Worm (Caenorhabditis elegans) whole organism, mixed stage, embryonic: ENCODE data around the gene cct-8.
"Not testable (repeated sequence)": the region's sequence is repeated elsewhere in the genome, so short reads cannot be mapped to it uniquely, and the experiment has no call there.

ENCODE experiments used
- bed-3 ChIP-seq: fragments of 200-800 bp; sonication (Bioruptor generic); optimal IDR thresholded peaks from 3 replicates; lab custom pipeline; 2018; ENCODE audit warnings: mild to moderate bottlenecking, missing genetic modification characterization, moderate library complexity, missing compliant biosample characterization
- blmp-1 ChIP-seq: fragments of 150-350 bp; optimal IDR thresholded peaks from 2 replicates; lab custom pipeline; 2014; ENCODE audit warnings: missing biosample characterization, missing genetic modification characterization
- ceh-39 ChIP-seq: fragments of 150-350 bp; optimal IDR thresholded peaks from 2 replicates; lab custom pipeline; 2014; ENCODE audit warnings: missing biosample characterization, missing genetic modification characterization
- ceh-43 ChIP-seq: fragments of 200-800 bp; sonication (Bioruptor generic); optimal IDR thresholded peaks from 2 replicates; lab custom pipeline; 2018; ENCODE audit warnings: mild to moderate bottlenecking, missing genetic modification characterization, moderate library complexity, missing compliant biosample characterization
- ceh-83 ChIP-seq: fragments of 200-800 bp; sonication (Bioruptor generic); optimal IDR thresholded peaks from 2 replicates; lab custom pipeline; 2018; ENCODE audit warnings: mild to moderate bottlenecking, missing genetic modification characterization, missing compliant biosample characterization
- ces-1 ChIP-seq: fragments of 150-350 bp; optimal IDR thresholded peaks from 2 replicates; lab custom pipeline; 2014; ENCODE audit warnings: missing biosample characterization, missing genetic modification reagents, missing genetic modification characterization
- cnd-1 ChIP-seq: fragments of 200-800 bp; sonication (Bioruptor generic); optimal IDR thresholded peaks from 2 replicates; lab custom pipeline; 2018; ENCODE audit warnings: mild to moderate bottlenecking, missing genetic modification characterization, missing compliant biosample characterization
- drap-1 ChIP-seq: fragments of 200-800 bp; sonication (Bioruptor generic); optimal IDR thresholded peaks from 3 replicates; lab custom pipeline; 2018; ENCODE audit warnings: mild to moderate bottlenecking, missing genetic modification characterization, missing compliant biosample characterization
- elt-1 ChIP-seq: sonication (generic microtip); optimal IDR thresholded peaks from 2 replicates; lab custom pipeline; 2017; ENCODE audit warnings: missing genetic modification characterization, mild to moderate bottlenecking, missing compliant biosample characterization, antibody characterized with exemption, moderate library complexity, borderline replicate concordance; ENCODE audit not compliant: insufficient read depth
- elt-3 ChIP-seq: fragments of 150-350 bp; optimal IDR thresholded peaks from 2 replicates; lab custom pipeline; 2014; ENCODE audit warnings: missing biosample characterization, missing genetic modification characterization
- flh-1 ChIP-seq: fragments of 200-800 bp; sonication (Bioruptor generic); optimal IDR thresholded peaks from 2 replicates; lab custom pipeline; 2018; ENCODE audit warnings: mild to moderate bottlenecking, missing genetic modification characterization, moderate library complexity, missing compliant biosample characterization
- hlh-1 ChIP-seq: fragments of 150-350 bp; optimal IDR thresholded peaks from 2 replicates; lab custom pipeline; 2014; ENCODE audit warnings: missing biosample characterization, missing genetic modification reagents, missing genetic modification characterization
- lin-13 ChIP-seq: fragments of 150-350 bp; optimal IDR thresholded peaks from 2 replicates; lab custom pipeline; 2014; ENCODE audit warnings: missing biosample characterization, missing genetic modification characterization
- lsy-2 ChIP-seq: fragments of 150-350 bp; optimal IDR thresholded peaks from 2 replicates; lab custom pipeline; 2014; ENCODE audit warnings: missing biosample characterization, missing genetic modification characterization
- mab-5 ChIP-seq: fragments of 150-350 bp; optimal IDR thresholded peaks from 2 replicates; lab custom pipeline; 2014; ENCODE audit warnings: missing biosample characterization, missing genetic modification characterization
- mep-1 ChIP-seq: fragments of 150-350 bp; optimal IDR thresholded peaks from 2 replicates; lab custom pipeline; 2017; ENCODE audit warnings: missing biosample characterization, missing genetic modification reagents, missing genetic modification characterization, inconsistent platforms
- mls-2 ChIP-seq: sonication (generic microtip); optimal IDR thresholded peaks from 2 replicates; lab custom pipeline; 2016; ENCODE audit warnings: mild to moderate bottlenecking, missing genetic modification characterization, moderate library complexity, missing compliant biosample characterization
- nhr-12 ChIP-seq: fragments of 150-350 bp; optimal IDR thresholded peaks from 2 replicates; lab custom pipeline; 2014; ENCODE audit warnings: missing biosample characterization, missing genetic modification characterization
- nhr-2 ChIP-seq: fragments of 150-350 bp; optimal IDR thresholded peaks from 2 replicates; lab custom pipeline; 2014; ENCODE audit warnings: missing biosample characterization, missing genetic modification characterization
- nhr-237 ChIP-seq: fragments of 150-350 bp; optimal IDR thresholded peaks from 2 replicates; lab custom pipeline; 2014; ENCODE audit warnings: missing biosample characterization, missing genetic modification characterization
- nhr-28 ChIP-seq: fragments of 150-350 bp; optimal IDR thresholded peaks from 2 replicates; lab custom pipeline; 2014; ENCODE audit warnings: missing biosample characterization, missing genetic modification characterization
- nhr-76 ChIP-seq: sonication (generic microtip); optimal IDR thresholded peaks from 2 replicates; lab custom pipeline; 2017; ENCODE audit warnings: missing biosample characterization, missing genetic modification characterization
- pha-4 ChIP-seq: fragments of 150-350 bp; optimal IDR thresholded peaks from 2 replicates; lab custom pipeline; 2018; ENCODE audit warnings: missing biosample characterization, missing genetic modification reagents, missing genetic modification characterization
- sem-2 ChIP-seq: fragments of 200-800 bp; sonication (Bioruptor generic); optimal IDR thresholded peaks from 2 replicates; lab custom pipeline; 2018; ENCODE audit warnings: mild to moderate bottlenecking, missing genetic modification characterization, missing compliant biosample characterization
- snpc-4 ChIP-seq: fragments of 150-350 bp; optimal IDR thresholded peaks from 2 replicates; lab custom pipeline; 2014; ENCODE audit warnings: missing biosample characterization, missing genetic modification characterization
- tbx-8 ChIP-seq: fragments of 200-800 bp; sonication (Bioruptor generic); optimal IDR thresholded peaks from 2 replicates; lab custom pipeline; 2018; ENCODE audit warnings: mild to moderate bottlenecking, missing genetic modification characterization, moderate library complexity, missing compliant biosample characterization
- unc-120 ChIP-seq: sonication (generic microtip); optimal IDR thresholded peaks from 2 replicates; lab custom pipeline; 2017; ENCODE audit warnings: missing genetic modification characterization, missing compliant biosample characterization; ENCODE audit not compliant: poor library complexity, severe bottlenecking
- unc-39 ChIP-seq: fragments of 150-350 bp; optimal IDR thresholded peaks from 2 replicates; lab custom pipeline; 2014; ENCODE audit warnings: missing biosample characterization, missing genetic modification characterization
- unc-62 ChIP-seq: fragments of 150-350 bp; optimal IDR thresholded peaks from 2 replicates; lab custom pipeline; 2014; ENCODE audit warnings: missing biosample characterization, missing genetic modification reagents, missing genetic modification characterization
- zip-8 ChIP-seq: fragments of 150-350 bp; optimal IDR thresholded peaks from 2 replicates; lab custom pipeline; 2014; ENCODE audit warnings: missing biosample characterization, missing genetic modification characterization
- ztf-11 ChIP-seq: fragments of 150-350 bp; optimal IDR thresholded peaks from 2 replicates; lab custom pipeline; 2014; ENCODE audit warnings: missing biosample characterization, missing genetic modification characterization

Gene cct-8

DNA sequence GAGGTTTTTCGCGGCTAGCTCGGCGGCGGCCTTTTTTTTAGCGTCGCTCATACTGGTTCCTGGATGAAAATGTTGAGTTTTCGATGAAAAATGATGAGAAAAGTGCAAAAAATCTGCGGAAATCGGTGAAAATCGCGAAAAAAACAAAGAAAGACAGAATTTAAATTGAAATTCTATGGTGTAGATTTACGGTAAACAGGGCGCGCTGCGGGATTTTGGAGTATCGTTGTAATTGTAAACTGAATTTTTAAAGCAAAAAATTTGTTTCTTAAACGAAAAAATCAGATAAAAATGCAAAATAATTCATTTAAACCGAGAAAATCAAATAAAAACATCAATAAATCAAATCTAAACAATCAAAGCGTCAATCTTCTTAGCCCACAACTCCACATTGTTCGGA, 39.0 kb downstream of the cct-8 start, which contains the start of gene dcap-1:
dcap-1 (minus strand) TSS at position 59 of the 400 bp plus-strand sequence.
- TF ChIP-seq ces-1 (GFP tag; lab: Kevin White, UChicago), result peak; percentile 42
- TF ChIP-seq mab-5, result no peak
- TF ChIP-seq nhr-237, result no peak

ce11 chrIV:1053989-1054388, 39.7 kb downstream of the cct-8 start:
- TF ChIP-seq elt-1 (tag; lab: Kevin White, UChicago) (no peak), blmp-1 (tag; lab: Kevin White, UChicago) (no peak), drap-1 (GFP tag; lab: Kevin White, UChicago) (no peak), mep-1 (tag; lab: Kevin White, UChicago) (no peak), mls-2 (tag; lab: Kevin White, UChicago) (no peak), lin-13 (tag; lab: Kevin White, UChicago) (no peak), ces-1 (GFP tag; lab: Kevin White, UChicago) (no peak)

- not testable (repeated sequence) for TF ChIP-seq ces-1 (GFP tag; lab: Kevin White, UChicago); unc-39; mab-5
- TF ChIP-seq, all 35 proteins: peak for 0; not testable (repeated sequence) for 35
Observed at ce11 chrIV:1051636-1052133, 42.0 kb downstream of the cct-8 start, which contains the start of gene Y55F3AM.21. Gene Y55F3AM.21 (minus strand): TSS chrIV:1051686.

ce11 chrIV:1046996-1047395, 46.7 kb downstream of the cct-8 start:
- no peak for TF ChIP-seq ceh-43 (GFP tag; lab: Kevin White, UChicago)
- no peak for TF ChIP-seq mep-1 (tag; lab: Kevin White, UChicago)
- TF ChIP-seq pha-4 (tag; lab: Kevin White, UChicago), result no peak
- no peak for TF ChIP-seq drap-1 (GFP tag; lab: Kevin White, UChicago)
- no peak for TF ChIP-seq nhr-12 (tag; lab: Kevin White, UChicago)
- TF ChIP-seq ztf-11 (tag; lab: Kevin White, UChicago), result no peak
- TF ChIP-seq nhr-76 (tag; lab: Kevin White, UChicago), result no peak
- TF ChIP-seq zip-8 (tag; lab: Kevin White, UChicago), result no peak
- no peak for TF ChIP-seq lsy-2 (tag; lab: Kevin White, UChicago)
- TF ChIP-seq unc-39, result no peak
- TF ChIP-seq tbx-8 (GFP tag; lab: Kevin White, UChicago), result no peak
- no peak for TF ChIP-seq elt-3 (tag; lab: Kevin White, UChicago)
- no peak for TF ChIP-seq mls-2 (tag; lab: Kevin White, UChicago)
- TF ChIP-seq blmp-1 (tag; lab: Kevin White, UChicago), result no peak
- TF ChIP-seq snpc-4 (tag; lab: Kevin White, UChicago), result no peak
- TF ChIP-seq unc-120 (tag; lab: Kevin White, UChicago), result no peak
- no peak for TF ChIP-seq nhr-237
- TF ChIP-seq unc-62 (GFP tag; lab: Kevin White, UChicago), result no peak
- TF ChIP-seq, all 35 proteins: peak for 0

- no peak for TF ChIP-seq nhr-2 (tag; lab: Kevin White, UChicago)
- TF ChIP-seq mab-5, result no peak
- TF ChIP-seq snpc-4 (tag; lab: Kevin White, UChicago), result no peak
- no peak for TF ChIP-seq unc-39
- TF ChIP-seq elt-1 (tag; lab: Kevin White, UChicago), result no peak
- no peak for TF ChIP-seq nhr-76 (tag; lab: Kevin White, UChicago)
- TF ChIP-seq flh-1 (GFP tag; lab: Kevin White, UChicago), result no peak
- no peak for TF ChIP-seq ceh-83 (GFP tag; lab: Kevin White, UChicago)
- no peak for TF ChIP-seq drap-1 (GFP tag; lab: Kevin White, UChicago)
- TF ChIP-seq bed-3 (GFP tag; lab: Kevin White, UChicago), result no peak
- no peak for TF ChIP-seq nhr-28 (tag; lab: Kevin White, UChicago)
- no peak for TF ChIP-seq unc-120 (tag; lab: Kevin White, UChicago)
- no peak for TF ChIP-seq sem-2 (GFP tag; lab: Kevin White, UChicago)
- TF ChIP-seq nhr-237, result no peak
- no peak for TF ChIP-seq pha-4 (tag; lab: Kevin White, UChicago)
- no peak for TF ChIP-seq hlh-1 (tag; lab: Kevin White, UChicago)
- no peak for TF ChIP-seq ceh-39 (tag; lab: Kevin White, UChicago)
- TF ChIP-seq ceh-43 (GFP tag; lab: Kevin White, UChicago), result no peak
- no peak for TF ChIP-seq ztf-11 (tag; lab: Kevin White, UChicago)
- TF ChIP-seq cnd-1 (tag; lab: Kevin White, UChicago), result no peak
- TF ChIP-seq, all 35 proteins: peak for 0
Observed at ce11 chrIV:1045683-1046082, 48.0 kb downstream of the cct-8 start, which contains the start of gene srx-12. Gene srx-12 (plus strand): TSS chrIV:1045983.
